Worm (Caenorhabditis elegans): ENCODE results near the gene sea-2.

ce11 chrII:3978198-3978597 lies 28.0 kb downstream of the sea-2 start:
- TF ChIP-seq sea-2 (GFP tag; optimal IDR thresholded peaks at IDR 0.05) = no peak
- no peak for TF ChIP-seq elt-3 (tag; optimal IDR thresholded peaks at IDR 0.05)
- TF ChIP-seq nhr-43 (tag; optimal IDR thresholded peaks at IDR 0.05; ENCODE audit: poor library complexity, severe bottlenecking) = no peak
- no peak for TF ChIP-seq nhr-237 (tag; optimal IDR thresholded peaks at IDR 0.05)
- no peak for TF ChIP-seq nfya-1 (tag; optimal IDR thresholded peaks at IDR 0.05; ENCODE audit: insufficient read depth)
- TF ChIP-seq unc-62 (GFP tag; optimal IDR thresholded peaks at IDR 0.05) = no peak
